Fruit fly (Drosophila melanogaster) whole organism, embryonic: ENCODE data around the gene CG18063.

Experiments
- Aef1 ChIP-seq: fragments of 200-800 bp; sonication (Bioruptor generic); IDR thresholded peaks from 3 replicates; pipeline ENCODE4 v1.3.6; 2022; ENCODE audit warnings: missing biosample characterization, missing genetic modification characterization
- Blimp-1 ChIP-seq: fragments of 200-800 bp; sonication (Bioruptor generic); optimal IDR thresholded peaks from 3 replicates; lab custom pipeline; 2018; ENCODE audit warnings: missing biosample characterization, missing genetic modification characterization, mild to moderate bottlenecking, moderate library complexity, missing genetic modification reagents
- CG10209 ChIP-seq: fragments of 200-800 bp; sonication (Bioruptor generic); optimal IDR thresholded peaks from 3 replicates; lab custom pipeline; 2017; ENCODE audit warnings: missing biosample characterization, mild to moderate bottlenecking, missing genetic modification characterization, missing genetic modification reagents
- CG10654 ChIP-seq: fragments of 200-800 bp; sonication (Bioruptor generic); optimal IDR thresholded peaks from 2 replicates; lab custom pipeline; 2016; ENCODE audit warnings: missing biosample characterization, missing genetic modification characterization
- CG11093 ChIP-seq: fragments of 200-800 bp; sonication (Bioruptor generic); IDR thresholded peaks from 3 replicates; pipeline ENCODE4 v1.3.6; 2022; ENCODE audit warnings: missing biosample characterization, missing genetic modification characterization
- CG18764 ChIP-seq: fragments of 200-800 bp; sonication (Bioruptor generic); optimal IDR thresholded peaks from 3 replicates; lab custom pipeline; 2016; ENCODE audit warnings: missing biosample characterization, missing genetic modification characterization
- CG2889 ChIP-seq: fragments of 200-800 bp; sonication (Bioruptor generic); IDR thresholded peaks from 3 replicates; pipeline ENCODE4 v1.3.6; 2022; ENCODE audit warnings: missing biosample characterization, missing genetic modification characterization
- CG3065 ChIP-seq: fragments of 200-800 bp; sonication (Bioruptor generic); optimal IDR thresholded peaks from 2 replicates; lab custom pipeline; 2016; ENCODE audit warnings: missing biosample characterization, missing genetic modification characterization
- CG32767 ChIP-seq: fragments of 200-800 bp; sonication (Bioruptor generic); IDR thresholded peaks from 2 replicates; pipeline ENCODE4 v1.3.6; 2022; ENCODE audit warnings: missing biosample characterization, missing genetic modification characterization
- CG3847 ChIP-seq: fragments of 200-800 bp; sonication (Bioruptor generic); IDR thresholded peaks from 2 replicates; pipeline ENCODE4 v1.3.6; 2022; ENCODE audit warnings: missing biosample characterization, missing genetic modification characterization
- CG4854 ChIP-seq: fragments of 200-800 bp; sonication (Bioruptor generic); optimal IDR thresholded peaks from 2 replicates; lab custom pipeline; 2016; ENCODE audit warnings: missing biosample characterization, missing genetic modification characterization, inconsistent platforms
- CG7786 ChIP-seq: fragments of 200-800 bp; sonication (Bioruptor generic); optimal IDR thresholded peaks from 2 replicates; lab custom pipeline; 2016; ENCODE audit warnings: missing biosample characterization, missing genetic modification characterization
- D ChIP-seq, 2 experiments: fragments of 200-800 bp in 1 of 2; fragments of >200 bp in 1 of 2; sonication (Bioruptor generic) in 1 of 2; optimal IDR thresholded peaks; 2 replicates in 1 of 2; 3 replicates in 1 of 2; lab custom pipeline; 2017; ENCODE audit warnings: mild to moderate bottlenecking in 1 of 2, missing biosample characterization in 1 of 2, missing genetic modification characterization in 1 of 2, missing genetic modification reagents in 1 of 2
- Gsc ChIP-seq: fragments of 200-800 bp; sonication (Bioruptor generic); IDR thresholded peaks from 2 replicates; pipeline ENCODE4 v1.3.6; 2022; ENCODE audit warnings: missing biosample characterization, missing genetic modification characterization
- Hsf ChIP-seq: fragments of 200-800 bp; sonication (Bioruptor generic); optimal IDR thresholded peaks from 3 replicates; lab custom pipeline; 2016; ENCODE audit warnings: missing biosample characterization, missing genetic modification characterization
- NC2α ChIP-seq: fragments of 200-800 bp; sonication (Bioruptor generic); optimal IDR thresholded peaks from 2 replicates; lab custom pipeline; 2016; ENCODE audit warnings: missing biosample characterization, missing genetic modification characterization
- Nf-YA ChIP-seq: fragments of 200-800 bp; sonication (Bioruptor generic); IDR thresholded peaks from 2 replicates; pipeline ENCODE4 v1.3.6; 2022; ENCODE audit warnings: missing biosample characterization, missing genetic modification characterization
- Optix ChIP-seq: fragments of 200-800 bp; sonication (Bioruptor generic); IDR thresholded peaks from 3 replicates; pipeline ENCODE4 v1.3.6; 2022; ENCODE audit warnings: missing biosample characterization, missing genetic modification characterization
- Pdp1 ChIP-seq, 2 experiments: fragments of 200-800 bp; sonication (Bioruptor generic); optimal IDR thresholded peaks; 3 replicates each; lab custom pipeline; 2016; ENCODE audit warnings: missing biosample characterization in 2 of 2, missing genetic modification characterization in 2 of 2, mild to moderate bottlenecking in 1 of 2, moderate library complexity in 1 of 2
- Poxn ChIP-seq: fragments of 200-800 bp; sonication (Bioruptor generic); IDR thresholded peaks from 2 replicates; pipeline ENCODE4 v1.3.6; 2022; ENCODE audit warnings: missing biosample characterization, missing genetic modification characterization
- Sry-δ ChIP-seq: fragments of 200-800 bp; sonication (Bioruptor generic); optimal IDR thresholded peaks from 2 replicates; lab custom pipeline; 2016; ENCODE audit warnings: missing biosample characterization, missing genetic modification characterization
- Stat92E ChIP-seq, 3 experiments: fragments of >200 bp in 2 of 3; fragments of 200-800 bp in 1 of 3; sonication (Bioruptor generic) in 1 of 3; optimal IDR thresholded peaks; 2 replicates each; lab custom pipeline; 2017 to 2019; ENCODE audit warnings: missing biosample characterization in 3 of 3, missing genetic modification characterization in 3 of 3, mild to moderate bottlenecking in 1 of 3, moderate library complexity in 1 of 3
- al ChIP-seq: fragments of 200-800 bp; sonication (Bioruptor generic); IDR thresholded peaks from 2 replicates; pipeline ENCODE4 v1.3.6; 2022; ENCODE audit warnings: missing biosample characterization, missing genetic modification characterization
- amos ChIP-seq: fragments of 200-800 bp; sonication (Bioruptor generic); IDR thresholded peaks from 2 replicates; pipeline ENCODE4 v1.3.6; 2022; ENCODE audit warnings: missing biosample characterization, missing genetic modification characterization; ENCODE audit not compliant: partially characterized antibody
- ash1 ChIP-seq: fragments of 200-800 bp; sonication (Bioruptor generic); optimal IDR thresholded peaks from 2 replicates; lab custom pipeline; 2018; ENCODE audit warnings: missing biosample characterization, mild to moderate bottlenecking, missing genetic modification characterization
- cas ChIP-seq: fragments of 200-800 bp; sonication (Bioruptor generic); IDR thresholded peaks from 2 replicates; pipeline ENCODE4 v1.3.6; 2022; ENCODE audit warnings: missing biosample characterization, missing genetic modification characterization
- chinmo ChIP-seq: fragments of 200-800 bp; sonication (Bioruptor generic); IDR thresholded peaks from 4 replicates; pipeline ENCODE4 v1.3.6; 2022; ENCODE audit warnings: missing biosample characterization, missing genetic modification characterization; ENCODE audit not compliant: partially characterized antibody
- dimm ChIP-seq: fragments of 200-800 bp; sonication (Bioruptor generic); IDR thresholded peaks from 2 replicates; pipeline ENCODE4 v1.3.6; 2022; ENCODE audit warnings: missing biosample characterization, missing genetic modification characterization
- dysf ChIP-seq: fragments of 200-800 bp; sonication (Bioruptor generic); IDR thresholded peaks from 3 replicates; pipeline ENCODE4 v1.3.6; 2022; ENCODE audit warnings: missing biosample characterization, missing genetic modification characterization
- ewg ChIP-seq: fragments of 200-800 bp; sonication (Bioruptor generic); optimal IDR thresholded peaks from 3 replicates; lab custom pipeline; 2017; ENCODE audit warnings: mild to moderate bottlenecking, missing biosample characterization, missing genetic modification reagents, missing genetic modification characterization
- exex ChIP-seq: fragments of 200-800 bp; sonication (Bioruptor generic); optimal IDR thresholded peaks from 4 replicates; lab custom pipeline; 2018; ENCODE audit warnings: missing biosample characterization, mild to moderate bottlenecking, missing genetic modification characterization, moderate library complexity
- fru ChIP-seq: fragments of >200 bp; optimal IDR thresholded peaks from 2 replicates; lab custom pipeline; 2017
- gro ChIP-seq: fragments of 200-800 bp; sonication (Bioruptor generic); optimal IDR thresholded peaks from 2 replicates; lab custom pipeline; 2016; ENCODE audit warnings: missing biosample characterization, missing genetic modification characterization
- ham ChIP-seq: fragments of 200-800 bp; sonication (Bioruptor generic); IDR thresholded peaks from 2 replicates; pipeline ENCODE4 v1.3.6; 2022; ENCODE audit warnings: missing biosample characterization, missing genetic modification characterization
- her ChIP-seq: fragments of 200-800 bp; sonication (Bioruptor generic); optimal IDR thresholded peaks from 2 replicates; lab custom pipeline; 2016; ENCODE audit warnings: missing biosample characterization, missing genetic modification characterization
- hkb ChIP-seq, 2 experiments: fragments of 200-800 bp in 1 of 2; fragments of >200 bp in 1 of 2; sonication (Bioruptor generic) in 1 of 2; IDR thresholded peaks in 1 of 2; optimal IDR thresholded peaks in 1 of 2; 2 replicates each; pipeline versions ENCODE4 v1.3.6 to Lab custom; 2017 to 2022; ENCODE audit warnings: missing biosample characterization in 1 of 2, missing genetic modification characterization in 1 of 2
- insv ChIP-seq, 2 experiments: fragments of 200-800 bp; sonication (Bioruptor generic); optimal IDR thresholded peaks; 3 replicates each; lab custom pipeline; 2016 to 2018; ENCODE audit warnings: missing biosample characterization in 2 of 2, missing genetic modification characterization in 2 of 2
- lola ChIP-seq, 3 experiments: fragments of >200 bp in 2 of 3; fragments of 200-800 bp in 1 of 3; sonication (Bioruptor generic) in 1 of 3; optimal IDR thresholded peaks; 2 replicates each; lab custom pipeline; 2017 to 2019; ENCODE audit warnings: missing biosample characterization in 3 of 3, missing genetic modification characterization in 3 of 3, mild to moderate bottlenecking in 1 of 3, moderate library complexity in 1 of 3
- oc ChIP-seq: fragments of 200-800 bp; sonication (Bioruptor generic); optimal IDR thresholded peaks from 2 replicates; lab custom pipeline; 2018; ENCODE audit warnings: missing biosample characterization, mild to moderate bottlenecking, missing genetic modification characterization, moderate library complexity
- onecut ChIP-seq: fragments of 200-800 bp; sonication (Bioruptor generic); IDR thresholded peaks from 2 replicates; pipeline ENCODE4 v1.3.6; 2022; ENCODE audit warnings: missing biosample characterization, missing genetic modification characterization
- otp ChIP-seq: fragments of 200-800 bp; sonication (Bioruptor generic); IDR thresholded peaks from 3 replicates; pipeline ENCODE4, ENCODE4 v1.3.6; 2022; ENCODE audit warnings: missing biosample characterization, missing genetic modification characterization
- sisA ChIP-seq: fragments of 200-800 bp; sonication (Bioruptor generic); IDR thresholded peaks from 2 replicates; pipeline ENCODE4 v1.3.6; 2022; ENCODE audit warnings: missing biosample characterization, missing genetic modification characterization
- so ChIP-seq: fragments of 200-800 bp; sonication (Bioruptor generic); IDR thresholded peaks from 3 replicates; pipeline ENCODE4 v1.3.6; 2022; ENCODE audit warnings: missing biosample characterization, missing genetic modification characterization
- sob ChIP-seq: fragments of 200-800 bp; sonication (Bioruptor generic); IDR thresholded peaks from 2 replicates; pipeline ENCODE4 v1.3.6; 2022; ENCODE audit warnings: missing biosample characterization, missing genetic modification characterization
- sr ChIP-seq: fragments of 200-800 bp; sonication (Bioruptor generic); IDR thresholded peaks from 3 replicates; pipeline ENCODE4 v1.3.6; 2022; ENCODE audit warnings: missing biosample characterization, missing genetic modification characterization
- tna ChIP-seq: fragments of 200-800 bp; sonication (Bioruptor generic); IDR thresholded peaks from 2 replicates; pipeline ENCODE4 v1.3.6; 2022; ENCODE audit warnings: missing biosample characterization, missing genetic modification characterization; ENCODE audit not compliant: partially characterized antibody
- twi ChIP-seq: fragments of 200-800 bp; optimal IDR thresholded peaks from 2 replicates; lab custom pipeline; 2019; ENCODE audit warnings: missing biosample characterization, mild to moderate bottlenecking, missing genetic modification characterization, moderate library complexity
- usp ChIP-seq: fragments of >200 bp; optimal IDR thresholded peaks from 2 replicates; lab custom pipeline; 2017; ENCODE audit warnings: missing biosample characterization, missing genetic modification characterization
- yki ChIP-seq: fragments of >200 bp; optimal IDR thresholded peaks from 3 replicates; lab custom pipeline; 2018

CG18063 gene

DNA sequence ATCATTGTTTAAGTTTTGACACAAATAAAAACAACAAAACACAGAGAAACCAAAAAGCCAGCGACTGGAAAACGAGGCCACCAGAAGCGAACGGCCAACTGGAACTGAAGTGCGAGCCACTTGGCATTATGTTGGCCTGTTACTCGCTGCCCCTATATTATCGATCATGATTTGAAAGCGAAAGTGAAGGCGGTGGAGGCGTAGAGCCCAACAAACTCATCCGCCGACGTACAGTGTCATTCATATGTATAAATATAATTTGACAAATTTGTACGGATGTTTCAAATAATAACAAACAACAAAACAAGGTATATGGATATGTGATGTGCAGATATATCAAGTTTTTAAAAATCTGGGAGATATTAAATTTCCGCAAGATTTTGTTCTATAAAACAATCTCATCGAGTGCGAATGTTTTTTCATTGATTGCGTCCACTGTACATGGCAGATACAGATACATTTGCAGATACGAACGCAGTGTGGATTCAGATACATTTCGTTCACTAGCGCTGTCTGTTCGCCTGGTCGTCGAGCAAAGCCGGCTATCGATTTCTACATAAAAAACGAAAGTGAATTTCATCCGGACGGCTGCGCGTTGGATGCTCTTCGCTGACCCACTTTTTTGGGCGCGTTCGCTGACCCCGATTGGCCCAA is 46.6 kb upstream of the CG18063 start (continued):
- TF ChIP-seq Poxn (GFP tag; lab: Robert Waterston, UW) (peak; percentile 74), ham (peak; percentile 80), chinmo (GFP tag; lab: Robert Waterston, UW) (no peak; the same call in 3 of the 4 replicates), onecut (peak; percentile 94), Stat92E (GFP tag; optimal IDR thresholded peaks at IDR 0.05; lab: Kevin White, UChicago) (peak in 1 of 3 experiments; percentile 82), insv (GFP tag; optimal IDR thresholded peaks at IDR 0.05; lab: Kevin White, UChicago) (peak; percentile 62 to 64), Sry-δ (GFP tag; lab: Kevin White, UChicago) (peak; percentile 61), CG7786 (GFP tag; lab: Kevin White, UChicago) (peak; percentile 95), CG11093 (GFP tag; lab: Robert Waterston, UW) (peak; percentile 92), her (GFP tag; lab: Kevin White, UChicago) (peak; percentile 94), dysf (peak; percentile 98), CG18764 (GFP tag; lab: Kevin White, UChicago) (peak; percentile 90), gro (peak; percentile 91), Nf-YA (GFP tag; lab: Robert Waterston, UW) (peak; percentile 85), D (optimal IDR thresholded peaks at IDR 0.05; lab: Kevin White, UChicago) (no peak), D (GFP tag; optimal IDR thresholded peaks at IDR 0.05; lab: Kevin White, UChicago) (peak; percentile 94), twi (tag; lab: Kevin White, UChicago) (peak; percentile 94), tna (GFP tag; lab: Robert Waterston, UW) (no peak; the same call in 1 of the 2 replicates), Gsc (GFP tag; lab: Robert Waterston, UW) (peak; percentile 81), usp (no peak), Pdp1 (GFP tag; optimal IDR thresholded peaks at IDR 0.05; lab: Kevin White, UChicago) (peak; percentile 91 to 96), Aef1 (GFP tag; lab: Robert Waterston, UW) (peak; percentile 92), CG32767 (peak; percentile 97), hkb (optimal IDR thresholded peaks at IDR 0.05; lab: Kevin White, UChicago) (no peak), hkb (GFP tag; IDR thresholded peaks at IDR 0.05; lab: Robert Waterston, UW) (peak; percentile 98), sob (peak; percentile 97), lola (GFP tag; optimal IDR thresholded peaks at IDR 0.05; lab: Kevin White, UChicago) (peak in 1 of 3 experiments; percentile 93), sisA (GFP tag; lab: Robert Waterston, UW) (peak; percentile 95), CG10654 (peak; percentile 92), Optix (GFP tag; lab: Robert Waterston, UW) (peak; percentile 90), yki (lab: Kevin White, UChicago) (no peak), CG2889 (peak; percentile 92), so (GFP tag; lab: Robert Waterston, UW) (peak; percentile 95), fru (lab: Kevin White, UChicago) (no peak), ash1 (GFP tag; lab: Kevin White, UChicago) (no peak), oc (tag; lab: Kevin White, UChicago) (peak; percentile 97), sr (GFP tag; lab: Robert Waterston, UW) (peak; percentile 66; the same call in 1 of the 3 replicates), exex (peak; percentile 60), cas (GFP tag; lab: Robert Waterston, UW) (peak; percentile 80), CG10209 (GFP tag; lab: Kevin White, UChicago) (peak; percentile 95), CG3847 (GFP tag; lab: Robert Waterston, UW) (peak; percentile 96), NC2α (GFP tag; lab: Kevin White, UChicago) (peak; percentile 97), amos (GFP tag; lab: Robert Waterston, UW) (no peak), CG3065 (GFP tag; lab: Kevin White, UChicago) (peak; percentile 93), al (peak; percentile 93), ewg (GFP tag; lab: Kevin White, UChicago) (peak; percentile 94), Hsf (peak; percentile 96), Blimp-1 (GFP tag; lab: Kevin White, UChicago) (peak; percentile 100), CG4854 (GFP tag; lab: Kevin White, UChicago) (peak; percentile 92), dimm (peak; percentile 87), otp (peak; percentile 95)
